Worm (Caenorhabditis elegans): ENCODE data around the gene mel-28.

ce11 chrIII:4779855-4780254 is 6.0 kb upstream of the mel-28 start, which contains the start of gene B0393.9:
- no peak for TF ChIP-seq tbx-2 (tag; optimal IDR thresholded peaks at IDR 0.05)
- no peak for TF ChIP-seq ceh-8 (GFP tag; optimal IDR thresholded peaks at IDR 0.05)
- no peak for TF ChIP-seq elt-3 (tag; optimal IDR thresholded peaks at IDR 0.05)
- no peak for TF ChIP-seq zag-1 (tag; optimal IDR thresholded peaks at IDR 0.05)
- TF ChIP-seq unc-86 (tag; optimal IDR thresholded peaks at IDR 0.05), result no peak
- TF ChIP-seq ztf-4 (tag; optimal IDR thresholded peaks at IDR 0.05), result no peak
- TF ChIP-seq skn-1 (tag; optimal IDR thresholded peaks at IDR 0.05), result no peak
- no peak for TF ChIP-seq nhr-84 (tag; optimal IDR thresholded peaks at IDR 0.05)
- no peak for TF ChIP-seq sptf-1 (tag; optimal IDR thresholded peaks at IDR 0.05)
- TF ChIP-seq nhr-11 (tag; optimal IDR thresholded peaks at IDR 0.05), result no peak
- TF ChIP-seq nhr-20 (tag; optimal IDR thresholded peaks at IDR 0.05), result no peak
- no peak for TF ChIP-seq xbp-1 (tag; optimal IDR thresholded peaks at IDR 0.05)
